Fruit fly (Drosophila melanogaster) whole organism, embryonic: ENCODE data around the gene CG43954.

Source experiments
- BtbVII ChIP-seq: fragments of 200-800 bp; sonication (Bioruptor generic); optimal IDR thresholded peaks from 3 replicates; lab custom pipeline; 2017; ENCODE audit warnings: missing biosample characterization, mild to moderate bottlenecking, missing genetic modification characterization
- CG10274 ChIP-seq: fragments of 200-800 bp; sonication (Bioruptor generic); optimal IDR thresholded peaks from 3 replicates; lab custom pipeline; 2017; ENCODE audit warnings: missing biosample characterization, mild to moderate bottlenecking, missing genetic modification characterization
- CG11456 ChIP-seq: fragments of 200-800 bp; sonication (Bioruptor generic); IDR thresholded peaks from 3 replicates; pipeline ENCODE4 v1.3.6; 2022; ENCODE audit warnings: missing biosample characterization, missing genetic modification characterization
- CG11504 ChIP-seq: fragments of 200-800 bp; sonication (Bioruptor generic); optimal IDR thresholded peaks from 3 replicates; lab custom pipeline; 2019; ENCODE audit warnings: missing biosample characterization, mild to moderate bottlenecking, missing genetic modification characterization, moderate library complexity
- CG15073 ChIP-seq: fragments of 200-800 bp; sonication (Bioruptor generic); optimal IDR thresholded peaks from 2 replicates; lab custom pipeline; 2016; ENCODE audit warnings: missing biosample characterization, missing genetic modification characterization
- CG18262 ChIP-seq: fragments of 200-800 bp; optimal IDR thresholded peaks from 3 replicates; lab custom pipeline; 2019; ENCODE audit warnings: missing biosample characterization, mild to moderate bottlenecking, missing genetic modification characterization, moderate library complexity
- CG18619 ChIP-seq: fragments of 200-800 bp; sonication (Bioruptor generic); optimal IDR thresholded peaks from 3 replicates; lab custom pipeline; 2017; ENCODE audit warnings: missing biosample characterization, mild to moderate bottlenecking, missing genetic modification characterization
- CG2120 ChIP-seq: fragments of 200-800 bp; sonication (Bioruptor generic); optimal IDR thresholded peaks from 3 replicates; lab custom pipeline; 2016; ENCODE audit warnings: missing biosample characterization, missing genetic modification characterization
- CG30431 ChIP-seq: fragments of 200-800 bp; sonication (Bioruptor generic); optimal IDR thresholded peaks from 2 replicates; lab custom pipeline; 2017; ENCODE audit warnings: missing biosample characterization, missing genetic modification characterization
- CG3163 ChIP-seq: fragments of 200-800 bp; sonication (Bioruptor generic); optimal IDR thresholded peaks from 3 replicates; lab custom pipeline; 2016; ENCODE audit warnings: missing biosample characterization, missing genetic modification characterization
- CG3407 ChIP-seq: fragments of 200-800 bp; sonication (Bioruptor generic); optimal IDR thresholded peaks from 2 replicates; lab custom pipeline; 2018; ENCODE audit warnings: missing biosample characterization, mild to moderate bottlenecking, missing genetic modification characterization
- CG4360 ChIP-seq: fragments of 200-800 bp; sonication (Bioruptor generic); IDR thresholded peaks from 2 replicates; pipeline ENCODE4 v1.3.6; 2022; ENCODE audit warnings: missing biosample characterization, missing genetic modification characterization
- CG4424 ChIP-seq: fragments of 200-800 bp; sonication (Bioruptor generic); optimal IDR thresholded peaks from 3 replicates; lab custom pipeline; 2016; ENCODE audit warnings: missing biosample characterization, missing genetic modification characterization
- CG6765 ChIP-seq: fragments of 200-800 bp; sonication (Bioruptor generic); optimal IDR thresholded peaks from 3 replicates; lab custom pipeline; 2017; ENCODE audit warnings: missing biosample characterization, mild to moderate bottlenecking, missing genetic modification characterization
- CG7372 ChIP-seq: fragments of 200-800 bp; sonication (Bioruptor generic); IDR thresholded peaks from 2 replicates; pipeline ENCODE4 v1.3.6; 2022; ENCODE audit warnings: missing biosample characterization, missing genetic modification characterization
- CG7987 ChIP-seq: fragments of 200-800 bp; sonication (Bioruptor generic); optimal IDR thresholded peaks from 2 replicates; lab custom pipeline; 2018; ENCODE audit warnings: missing biosample characterization, mild to moderate bottlenecking, missing genetic modification characterization, moderate library complexity
- CG8478 ChIP-seq: fragments of >200 bp; optimal IDR thresholded peaks from 2 replicates; lab custom pipeline; 2018
- CG8765 ChIP-seq: fragments of 200-800 bp; sonication (Bioruptor generic); IDR thresholded peaks from 2 replicates; pipeline ENCODE4 v1.3.6; 2022; ENCODE audit warnings: missing biosample characterization, missing genetic modification characterization
- CG9215 ChIP-seq: fragments of 200-800 bp; sonication (Bioruptor generic); IDR thresholded peaks from 2 replicates; pipeline ENCODE4 v1.3.6; 2022; ENCODE audit warnings: missing biosample characterization, missing genetic modification characterization
- CG9609 ChIP-seq: fragments of 200-800 bp; sonication (Bioruptor generic); optimal IDR thresholded peaks from 3 replicates; lab custom pipeline; 2016; ENCODE audit warnings: missing biosample characterization, missing genetic modification characterization
- Fer3 ChIP-seq: fragments of 200-800 bp; sonication (Bioruptor generic); optimal IDR thresholded peaks from 2 replicates; lab custom pipeline; 2018; ENCODE audit warnings: missing biosample characterization, mild to moderate bottlenecking, missing genetic modification characterization, moderate library complexity
- H15 ChIP-seq: fragments of 200-800 bp; sonication (Bioruptor generic); IDR thresholded peaks from 3 replicates; pipeline ENCODE4 v1.3.6; 2022; ENCODE audit warnings: missing biosample characterization, missing genetic modification characterization
- Hmr ChIP-seq: fragments of 200-800 bp; sonication (Bioruptor generic); optimal IDR thresholded peaks from 3 replicates; lab custom pipeline; 2017; ENCODE audit warnings: mild to moderate bottlenecking, missing biosample characterization, missing genetic modification reagents, missing genetic modification characterization
- Lpt ChIP-seq: fragments of >200 bp; optimal IDR thresholded peaks from 2 replicates; lab custom pipeline; 2018; ENCODE audit warnings: missing biosample characterization, missing genetic modification characterization
- MESR4 ChIP-seq: fragments of 200-800 bp; sonication (Bioruptor generic); optimal IDR thresholded peaks from 2 replicates; lab custom pipeline; 2018; ENCODE audit warnings: missing biosample characterization, mild to moderate bottlenecking, missing genetic modification characterization, moderate library complexity
- Mad ChIP-seq: fragments of 200-800 bp; sonication (Bioruptor generic); optimal IDR thresholded peaks from 2 replicates; lab custom pipeline; 2016; ENCODE audit warnings: missing biosample characterization, missing genetic modification characterization
- Spps ChIP-seq: fragments of 200-800 bp; sonication (Bioruptor generic); optimal IDR thresholded peaks from 2 replicates; lab custom pipeline; 2018; ENCODE audit warnings: missing biosample characterization, mild to moderate bottlenecking, missing genetic modification characterization
- Xrp1 ChIP-seq: fragments of 200-800 bp; sonication (Bioruptor generic); IDR thresholded peaks from 2 replicates; pipeline ENCODE4 v1.3.6; 2022; ENCODE audit warnings: missing biosample characterization, missing genetic modification characterization
- ap ChIP-seq: fragments of 200-800 bp; sonication (Bioruptor generic); IDR thresholded peaks from 2 replicates; pipeline ENCODE4 v1.3.6; 2022; ENCODE audit warnings: missing biosample characterization, missing genetic modification characterization
- br ChIP-seq: fragments of >200 bp; optimal IDR thresholded peaks from 2 replicates; lab custom pipeline; 2017
- chinmo ChIP-seq: fragments of 200-800 bp; sonication (Bioruptor generic); IDR thresholded peaks from 4 replicates; pipeline ENCODE4 v1.3.6; 2022; ENCODE audit warnings: missing biosample characterization, missing genetic modification characterization; ENCODE audit not compliant: partially characterized antibody
- crc ChIP-seq: fragments of 200-800 bp; sonication (Bioruptor generic); optimal IDR thresholded peaks from 2 replicates; lab custom pipeline; 2016; ENCODE audit warnings: missing biosample characterization, missing genetic modification characterization
- dm ChIP-seq: fragments of 200-800 bp; sonication (Bioruptor generic); optimal IDR thresholded peaks from 3 replicates; lab custom pipeline; 2016; ENCODE audit warnings: missing biosample characterization, missing genetic modification characterization
- dmrt11E ChIP-seq: fragments of 200-800 bp; sonication (Bioruptor generic); optimal IDR thresholded peaks from 3 replicates; lab custom pipeline; 2018; ENCODE audit warnings: missing biosample characterization, mild to moderate bottlenecking, missing genetic modification characterization, moderate library complexity
- fd3F ChIP-seq: fragments of 200-800 bp; sonication (Bioruptor generic); optimal IDR thresholded peaks from 2 replicates; lab custom pipeline; 2018; ENCODE audit warnings: missing biosample characterization, mild to moderate bottlenecking, missing genetic modification characterization, moderate library complexity
- fd96Cb ChIP-seq: fragments of 200-800 bp; sonication (Bioruptor generic); optimal IDR thresholded peaks from 2 replicates; lab custom pipeline; 2018; ENCODE audit warnings: missing biosample characterization, mild to moderate bottlenecking, missing genetic modification characterization, moderate library complexity
- gro ChIP-seq: fragments of 200-800 bp; sonication (Bioruptor generic); optimal IDR thresholded peaks from 2 replicates; lab custom pipeline; 2016; ENCODE audit warnings: missing biosample characterization, missing genetic modification characterization
- ham ChIP-seq: fragments of 200-800 bp; sonication (Bioruptor generic); IDR thresholded peaks from 2 replicates; pipeline ENCODE4 v1.3.6; 2022; ENCODE audit warnings: missing biosample characterization, missing genetic modification characterization
- inv ChIP-seq: fragments of 200-800 bp; sonication (Bioruptor generic); IDR thresholded peaks from 2 replicates; pipeline ENCODE4 v1.3.6; 2022; ENCODE audit warnings: missing biosample characterization, missing genetic modification characterization; ENCODE audit not compliant: partially characterized antibody
- jing ChIP-seq: fragments of 200-800 bp; sonication (Bioruptor generic); optimal IDR thresholded peaks from 2 replicates; lab custom pipeline; 2018; ENCODE audit warnings: missing biosample characterization, mild to moderate bottlenecking, missing genetic modification characterization
- lbe ChIP-seq: fragments of 200-800 bp; sonication (Bioruptor generic); optimal IDR thresholded peaks from 2 replicates; lab custom pipeline; 2016; ENCODE audit warnings: missing biosample characterization, mild to moderate bottlenecking, missing genetic modification characterization
- lov ChIP-seq, 2 experiments: fragments of 200-800 bp in 1 of 2; fragments of >200 bp in 1 of 2; sonication (Bioruptor generic) in 1 of 2; IDR thresholded peaks in 1 of 2; optimal IDR thresholded peaks in 1 of 2; 2 replicates in 1 of 2; 3 replicates in 1 of 2; pipeline versions ENCODE4 v1.3.6 to Lab custom; 2017 to 2022; ENCODE audit warnings: missing biosample characterization in 1 of 2, missing genetic modification characterization in 1 of 2
- peb ChIP-seq: fragments of 200-800 bp; sonication (Bioruptor generic); IDR thresholded peaks from 2 replicates; pipeline ENCODE4 v1.3.6; 2022; ENCODE audit warnings: missing biosample characterization, missing genetic modification characterization
- ranshi ChIP-seq: fragments of 200-800 bp; sonication (Bioruptor generic); IDR thresholded peaks from 2 replicates; pipeline ENCODE4 v1.3.6; 2022; ENCODE audit warnings: missing biosample characterization, missing genetic modification characterization
- repo ChIP-seq: fragments of 200-800 bp; sonication (Bioruptor generic); optimal IDR thresholded peaks from 2 replicates; lab custom pipeline; 2016; ENCODE audit warnings: missing biosample characterization, missing genetic modification characterization
- slbo ChIP-seq: fragments of 200-800 bp; sonication (Bioruptor generic); IDR thresholded peaks from 2 replicates; pipeline ENCODE4 v1.3.6; 2022; ENCODE audit warnings: missing biosample characterization, missing genetic modification characterization
- sob ChIP-seq: fragments of 200-800 bp; sonication (Bioruptor generic); IDR thresholded peaks from 2 replicates; pipeline ENCODE4 v1.3.6; 2022; ENCODE audit warnings: missing biosample characterization, missing genetic modification characterization
- tx ChIP-seq: fragments of 200-800 bp; sonication (Bioruptor generic); optimal IDR thresholded peaks from 2 replicates; lab custom pipeline; 2016; ENCODE audit warnings: missing biosample characterization, missing genetic modification characterization
- unc-4 ChIP-seq: fragments of 200-800 bp; sonication (Bioruptor generic); IDR thresholded peaks from 2 replicates; pipeline ENCODE4 v1.3.6; 2022; ENCODE audit warnings: missing biosample characterization, missing genetic modification characterization; ENCODE audit not compliant: partially characterized antibody
- z ChIP-seq: fragments of 200-800 bp; sonication (Bioruptor generic); IDR thresholded peaks from 3 replicates; pipeline ENCODE4 v1.3.6; 2022; ENCODE audit warnings: missing biosample characterization, missing genetic modification characterization
- zfh2 ChIP-seq: fragments of 200-800 bp; sonication (Bioruptor generic); optimal IDR thresholded peaks from 2 replicates; lab custom pipeline; 2016; ENCODE audit warnings: missing biosample characterization, missing genetic modification characterization

CG43954 gene

dm6 chr3L:16631844-16632537 lies 79.5 kb downstream of the CG43954 start (continued):
- TF ChIP-seq CG18262 (tag; lab: Kevin White, UChicago) (peak; percentile 26), ranshi (GFP tag; lab: Robert Waterston, UW) (no peak), chinmo (no peak), dmrt11E (no peak), CG7372 (GFP tag; lab: Robert Waterston, UW) (no peak), fd3F (GFP tag; lab: Kevin White, UChicago) (no peak), CG3407 (GFP tag; lab: Kevin White, UChicago) (no peak), MESR4 (GFP tag; lab: Kevin White, UChicago) (no peak), z (GFP tag; lab: Robert Waterston, UW) (0 out of 3 replicates have a peak, but pooled peaks have one; percentile 30), ap (GFP tag; lab: Robert Waterston, UW) (no peak), CG6765 (no peak), CG8765 (GFP tag; lab: Robert Waterston, UW) (no peak), tx (no peak), Lpt (no peak), crc (GFP tag; lab: Kevin White, UChicago) (no peak), CG4424 (GFP tag; lab: Kevin White, UChicago) (peak; percentile 26), CG9609 (no peak), repo (GFP tag; lab: Kevin White, UChicago) (no peak), CG2120 (GFP tag; lab: Kevin White, UChicago) (no peak), CG18619 (GFP tag; lab: Kevin White, UChicago) (no peak), unc-4 (no peak), Fer3 (tag; lab: Kevin White, UChicago) (no peak), lov (optimal IDR thresholded peaks at IDR 0.05; lab: Kevin White, UChicago) (no peak), lov (GFP tag; IDR thresholded peaks at IDR 0.05; lab: Robert Waterston, UW) (0 out of 3 replicates have a peak, but pooled peaks have one; percentile 30), slbo (GFP tag; lab: Robert Waterston, UW) (no peak), CG11504 (tag; lab: Kevin White, UChicago) (no peak), br (lab: Kevin White, UChicago) (no peak), gro (GFP tag; lab: Kevin White, UChicago) (no peak), Xrp1 (GFP tag; lab: Robert Waterston, UW) (peak; percentile 18; the same call in 1 of the 2 replicates), CG15073 (GFP tag; lab: Kevin White, UChicago) (no peak), zfh2 (GFP tag; lab: Kevin White, UChicago) (no peak), inv (GFP tag; lab: Robert Waterston, UW) (no peak), fd96Cb (peak; percentile 3), CG30431 (GFP tag; lab: Kevin White, UChicago) (no peak), sob (no peak), ham (GFP tag; lab: Robert Waterston, UW) (no peak), CG10274 (GFP tag; lab: Kevin White, UChicago) (no peak), lbe (no peak), jing (GFP tag; lab: Kevin White, UChicago) (no peak), Spps (tag; lab: Kevin White, UChicago) (no peak), dm (GFP tag; lab: Kevin White, UChicago) (no peak), CG3163 (GFP tag; lab: Kevin White, UChicago) (no peak), CG8478 (lab: Kevin White, UChicago) (no peak), Mad (no peak), CG11456 (GFP tag; lab: Robert Waterston, UW) (no peak), CG9215 (GFP tag; lab: Robert Waterston, UW) (no peak), CG7987 (GFP tag; lab: Kevin White, UChicago) (no peak), CG4360 (GFP tag; lab: Robert Waterston, UW) (0 out of 2 replicates have a peak, but pooled peaks have one; percentile 9), Hmr (no peak), H15 (GFP tag; lab: Robert Waterston, UW) (no peak), BtbVII (GFP tag; lab: Kevin White, UChicago) (no peak), peb (GFP tag; lab: Robert Waterston, UW) (no peak)
